Worm (Caenorhabditis elegans): ENCODE data around the gene lgc-7.

lgc-7 gene

ce11 chrIV:14699840-14700239, 9.5 kb upstream of the lgc-7 start, which contains the start of gene haf-8:
Gene haf-8, minus strand, starts transcription at chrIV:14699940.
- TF ChIP-seq elt-4 (tag; optimal IDR thresholded peaks at IDR 0.05) = no peak
- TF ChIP-seq nfya-1 (tag; optimal IDR thresholded peaks at IDR 0.05) = no peak
- TF ChIP-seq ceh-24 (tag; optimal IDR thresholded peaks at IDR 0.05) = no peak
- TF ChIP-seq fax-1 (tag; optimal IDR thresholded peaks at IDR 0.05) = no peak
- no peak for TF ChIP-seq T23F11.4 (GFP tag; optimal IDR thresholded peaks at IDR 0.05)
- no peak for TF ChIP-seq ceh-2 (tag; optimal IDR thresholded peaks at IDR 0.05)

ce11 chrIV:14704155-14704554, 5.2 kb upstream of the lgc-7 start, which contains the start of gene Y57G11C.40:
Gene Y57G11C.40, minus strand, starts transcription at chrIV:14704255.
- no peak for TF ChIP-seq sox-4 (tag; optimal IDR thresholded peaks at IDR 0.05)
- TF ChIP-seq hlh-13 (GFP tag; optimal IDR thresholded peaks at IDR 0.05) = no peak
- no peak for TF ChIP-seq ttx-3 (tag; optimal IDR thresholded peaks at IDR 0.05)
- TF ChIP-seq ceh-19 (GFP tag; optimal IDR thresholded peaks at IDR 0.05) = no peak
- no peak for TF ChIP-seq lin-11 (tag; optimal IDR thresholded peaks at IDR 0.05)
- no peak for TF ChIP-seq hlh-15 (tag; optimal IDR thresholded peaks at IDR 0.05)
- no peak for TF ChIP-seq sox-2 (GFP tag; IDR thresholded peaks at IDR 0.05)
- no peak for TF ChIP-seq nhr-11 (tag; optimal IDR thresholded peaks at IDR 0.05)
- no peak for TF ChIP-seq dmd-4 (tag; optimal IDR thresholded peaks at IDR 0.05; ENCODE audit: borderline replicate concordance)
- TF ChIP-seq T23F11.4 (GFP tag; optimal IDR thresholded peaks at IDR 0.05) = no peak
- TF ChIP-seq ama-1 (optimal IDR thresholded peaks at IDR 0.05) = no peak
- TF ChIP-seq hlh-8 (tag; optimal IDR thresholded peaks at IDR 0.05) = no peak
- TF ChIP-seq odd-2 (tag; optimal IDR thresholded peaks at IDR 0.05) = no peak
- TF ChIP-seq C08G9.2 (tag; optimal IDR thresholded peaks at IDR 0.05) = no peak
- TF ChIP-seq hlh-6 (tag; optimal IDR thresholded peaks at IDR 0.05) = no peak
- TF ChIP-seq unc-42 (tag; optimal IDR thresholded peaks at IDR 0.05) = no peak
- TF ChIP-seq ceh-18 (tag; optimal IDR thresholded peaks at IDR 0.05) = no peak

ce11 chrIV:14704952-14705351, 4.4 kb upstream of the lgc-7 start:
- TF ChIP-seq unc-42 (tag; optimal IDR thresholded peaks at IDR 0.05) = no peak
- no peak for TF ChIP-seq pha-4 (tag; optimal IDR thresholded peaks at IDR 0.05)
- no peak for TF ChIP-seq ama-1 (optimal IDR thresholded peaks at IDR 0.05)
- no peak for TF ChIP-seq odd-2 (tag; optimal IDR thresholded peaks at IDR 0.05)
- TF ChIP-seq tbx-7 (tag; optimal IDR thresholded peaks at IDR 0.05) = no peak

- TF ChIP-seq hlh-6 (tag; optimal IDR thresholded peaks at IDR 0.05) = no peak
- TF ChIP-seq unc-55 (GFP tag; optimal IDR thresholded peaks at IDR 0.05) = no peak
- no peak for TF ChIP-seq ztf-16 (tag; optimal IDR thresholded peaks at IDR 0.05)
- no peak for TF ChIP-seq che-1 (tag; optimal IDR thresholded peaks at IDR 0.05)
- TF ChIP-seq nhr-232 (tag; optimal IDR thresholded peaks at IDR 0.05) = no peak
- no peak for TF ChIP-seq F13H6.1 (tag; optimal IDR thresholded peaks at IDR 0.05)
- no peak for TF ChIP-seq ceh-30 (tag; optimal IDR thresholded peaks at IDR 0.05)
- no peak for TF ChIP-seq pha-2 (tag; optimal IDR thresholded peaks at IDR 0.05)
- no peak for TF ChIP-seq K09A11.1 (tag; optimal IDR thresholded peaks at IDR 0.05; ENCODE audit: insufficient read depth)
- no peak for TF ChIP-seq ceh-48 (tag; optimal IDR thresholded peaks at IDR 0.05)
- TF ChIP-seq ahr-1 (tag; optimal IDR thresholded peaks at IDR 0.05) = no peak
- TF ChIP-seq odd-2 (tag; optimal IDR thresholded peaks at IDR 0.05) = no peak
- TF ChIP-seq elt-4 (tag; optimal IDR thresholded peaks at IDR 0.05) = no peak
- TF ChIP-seq pax-1 (tag; optimal IDR thresholded peaks at IDR 0.05) = no peak
- TF ChIP-seq pat-9 (tag; optimal IDR thresholded peaks at IDR 0.05) = no peak
- TF ChIP-seq ceh-31 (tag; optimal IDR thresholded peaks at IDR 0.05) = no peak
- TF ChIP-seq lim-6 (tag; optimal IDR thresholded peaks at IDR 0.05) = no peak
- no peak for TF ChIP-seq ceh-14 (tag; optimal IDR thresholded peaks at IDR 0.05)
- no peak for TF ChIP-seq sox-2 (GFP tag; IDR thresholded peaks at IDR 0.05)
- no peak for TF ChIP-seq syd-9 (tag; optimal IDR thresholded peaks at IDR 0.05)
These were observed 3.1 kb upstream of the lgc-7 start, which contains the start of gene Y57G11C.41 for ce11 chrIV:14706302-14706701. Gene Y57G11C.41, minus strand, starts transcription at chrIV:14706402.
